Fruit fly (Drosophila melanogaster): ENCODE data around the gene a10.

- TF ChIP-seq br (GFP tag; optimal IDR thresholded peaks at IDR 0.05) (peak; percentile 74), CG9705 (GFP tag; optimal IDR thresholded peaks at IDR 0.05) (no peak), rgr (GFP tag; optimal IDR thresholded peaks at IDR 0.05) (peak; percentile 63), h (GFP tag; optimal IDR thresholded peaks at IDR 0.05) (peak; percentile 63), CG32264 (GFP tag; optimal IDR thresholded peaks at IDR 0.05) (no peak), sage (GFP tag; optimal IDR thresholded peaks at IDR 0.05) (no peak), Dif (GFP tag; optimal IDR thresholded peaks at IDR 0.05; ENCODE audit: partially characterized antibody) (no peak), Hnf4 (GFP tag; optimal IDR thresholded peaks at IDR 0.05) (peak; percentile 45), pan (optimal IDR thresholded peaks at IDR 0.05) (no peak), lola (GFP tag; optimal IDR thresholded peaks at IDR 0.05) (no peak), foxo (GFP tag; optimal IDR thresholded peaks at IDR 0.05) (peak in 1 of 2 experiments; percentile 66), OdsH (GFP tag; optimal IDR thresholded peaks at IDR 0.05) (peak; percentile 40), psq (GFP tag; optimal IDR thresholded peaks at IDR 0.05) (peak; percentile 30)
Observed at dm6 chr3L:17004218-17004759, 19.3 kb downstream of the a10 start.

All from whole organism, wandering third instar larva.